Worm (Caenorhabditis elegans): ENCODE measurements around the gene chdh-1.
A peak's percentile ranks its signal among the peaks of the same experiment; 100 is the strongest.

- TF ChIP-seq zag-1 (tag; optimal IDR thresholded peaks at IDR 0.05) (no peak), nhr-67 (tag; optimal IDR thresholded peaks at IDR 0.05) (no peak), egl-27 (tag; optimal IDR thresholded peaks at IDR 0.05) (no peak), unc-62 (GFP tag; optimal IDR thresholded peaks at IDR 0.05) (no peak), aly-2 (tag; optimal IDR thresholded peaks at IDR 0.05) (no peak), nhr-11 (tag; optimal IDR thresholded peaks at IDR 0.05) (no peak), nhr-77 (tag; optimal IDR thresholded peaks at IDR 0.05) (no peak), ceh-16 (tag; optimal IDR thresholded peaks at IDR 0.05) (no peak), pha-4 (tag; optimal IDR thresholded peaks at IDR 0.05) (peak; percentile 14), ztf-11 (tag; optimal IDR thresholded peaks at IDR 0.05) (no peak), egl-5 (tag; optimal IDR thresholded peaks at IDR 0.05) (no peak), snpc-4 (tag; optimal IDR thresholded peaks at IDR 0.05) (no peak), ceh-9 (tag; optimal IDR thresholded peaks at IDR 0.05) (no peak), eor-1 (tag; optimal IDR thresholded peaks at IDR 0.05) (no peak)
Observed at ce11 chrII:8701059-8701458, 2.3 kb upstream of the chdh-1 start.
